Worm (Caenorhabditis elegans) whole organism, L1 larva: ENCODE results near the gene tnt-3.
A peak's percentile ranks its signal among the peaks of the same experiment; 100 is the strongest.

Experiments
- C04F5.9 ChIP-seq: sonication (generic microtip); optimal IDR thresholded peaks from 2 replicates; lab custom pipeline; 2016; ENCODE audit warnings: missing genetic modification characterization, missing compliant biosample characterization
- C34B4.2 ChIP-seq: sonication (generic microtip); optimal IDR thresholded peaks from 2 replicates; lab custom pipeline; 2017; ENCODE audit warnings: mild to moderate bottlenecking, missing genetic modification characterization, missing compliant biosample characterization
- F16B12.6 ChIP-seq: fragments of 150-350 bp; optimal IDR thresholded peaks from 2 replicates; lab custom pipeline; 2014; ENCODE audit warnings: missing biosample characterization, missing genetic modification characterization
- aha-1 ChIP-seq: fragments of 150-350 bp; optimal IDR thresholded peaks from 2 replicates; lab custom pipeline; 2014; ENCODE audit warnings: missing biosample characterization, missing genetic modification characterization
- alr-1 ChIP-seq: fragments of 200-800 bp; sonication (Bioruptor generic); optimal IDR thresholded peaks from 2 replicates; lab custom pipeline; 2018; ENCODE audit warnings: borderline replicate concordance, mild to moderate bottlenecking, missing genetic modification characterization, missing compliant biosample characterization
- ama-1 ChIP-seq: fragments of 150-350 bp; optimal IDR thresholded peaks from 2 replicates; lab custom pipeline; 2014
- blmp-1 ChIP-seq: fragments of 150-350 bp; optimal IDR thresholded peaks from 2 replicates; lab custom pipeline; 2014; ENCODE audit warnings: missing biosample characterization, missing genetic modification characterization
- ceh-63 ChIP-seq: fragments of 200-800 bp; sonication (Bioruptor generic); optimal IDR thresholded peaks from 2 replicates; lab custom pipeline; 2018; ENCODE audit warnings: mild to moderate bottlenecking, missing genetic modification characterization, missing compliant biosample characterization
- ceh-82 ChIP-seq, 3 experiments: fragments of 150-350 bp in 1 of 3; sonication (generic microtip) in 2 of 3; optimal IDR thresholded peaks; 2 replicates each; lab custom pipeline; 2014 to 2017; ENCODE audit warnings: missing biosample characterization in 3 of 3, missing genetic modification characterization in 3 of 3
- ceh-90 ChIP-seq: sonication (generic microtip); optimal IDR thresholded peaks from 2 replicates; lab custom pipeline; 2016; ENCODE audit warnings: missing genetic modification characterization, missing compliant biosample characterization
- ces-1 ChIP-seq: fragments of 150-350 bp; optimal IDR thresholded peaks from 2 replicates; lab custom pipeline; 2014; ENCODE audit warnings: missing biosample characterization, missing genetic modification reagents, missing genetic modification characterization
- dpl-1 ChIP-seq, 3 experiments: fragments of 150-350 bp in 2 of 3; sonication (generic microtip) in 1 of 3; optimal IDR thresholded peaks; 2 replicates each; lab custom pipeline; 2014 to 2017; ENCODE audit warnings: missing biosample characterization in 3 of 3, missing genetic modification characterization in 3 of 3, missing genetic modification reagents in 3 of 3
- efl-1 ChIP-seq, 4 experiments: fragments of 150-350 bp; optimal IDR thresholded peaks in 3 of 4; peaks in 1 of 4; 1 replicate in 1 of 4; 2 replicates in 3 of 4; lab custom pipeline; 2014; ENCODE audit warnings: missing biosample characterization in 2 of 4, missing genetic modification characterization in 2 of 4, missing genetic modification reagents in 2 of 4
- egl-27 ChIP-seq, 2 experiments: fragments of 150-350 bp in 1 of 2; sonication (generic microtip); optimal IDR thresholded peaks; 3 replicates each; lab custom pipeline; 2017 to 2018; ENCODE audit warnings: missing biosample characterization in 2 of 2, missing genetic modification characterization in 2 of 2, missing genetic modification reagents in 2 of 2
- elt-2 ChIP-seq: sonication (generic microtip); optimal IDR thresholded peaks from 2 replicates; lab custom pipeline; 2016; ENCODE audit warnings: missing genetic modification characterization, mild to moderate bottlenecking, inconsistent platforms, missing compliant biosample characterization, missing genetic modification reagents
- elt-3 ChIP-seq, 6 experiments: fragments of 150-350 bp in 1 of 6; sonication (generic microtip); optimal IDR thresholded peaks; 2 replicates each; lab custom pipeline; 2017 to 2018; ENCODE audit warnings: missing biosample characterization in 6 of 6, missing genetic modification characterization in 6 of 6, inconsistent platforms in 1 of 6
- fkh-8 ChIP-seq: sonication (generic microtip); optimal IDR thresholded peaks from 2 replicates; lab custom pipeline; 2016; ENCODE audit warnings: mild to moderate bottlenecking, missing genetic modification characterization, missing compliant biosample characterization
- irx-1 ChIP-seq: sonication (generic microtip); optimal IDR thresholded peaks from 2 replicates; lab custom pipeline; 2016; ENCODE audit warnings: missing genetic modification characterization, missing compliant biosample characterization
- jun-1 ChIP-seq: fragments of 150-350 bp; optimal IDR thresholded peaks from 2 replicates; lab custom pipeline; 2014; ENCODE audit warnings: missing biosample characterization, missing genetic modification reagents, missing genetic modification characterization
- lin-14 ChIP-seq: fragments of 200-800 bp; sonication (Bioruptor generic); optimal IDR thresholded peaks from 2 replicates; lab custom pipeline; 2018; ENCODE audit warnings: mild to moderate bottlenecking, missing genetic modification characterization, moderate library complexity, missing compliant biosample characterization
- lin-35 ChIP-seq, 2 experiments: fragments of 150-350 bp; optimal IDR thresholded peaks; 2 replicates each; lab custom pipeline; 2014; ENCODE audit warnings: missing biosample characterization in 2 of 2, missing genetic modification characterization in 2 of 2, missing genetic modification reagents in 2 of 2
- lin-39 ChIP-seq: fragments of 150-350 bp; optimal IDR thresholded peaks from 2 replicates; lab custom pipeline; 2014; ENCODE audit warnings: missing biosample characterization, missing genetic modification reagents, missing genetic modification characterization
- lsy-2 ChIP-seq, 2 experiments: fragments of 150-350 bp; optimal IDR thresholded peaks; 2 replicates each; lab custom pipeline; 2014; ENCODE audit warnings: missing biosample characterization in 2 of 2, missing genetic modification characterization in 2 of 2
- mdl-1 ChIP-seq, 2 experiments: fragments of 150-350 bp; optimal IDR thresholded peaks; 2 replicates each; lab custom pipeline; 2014 to 2017; ENCODE audit warnings: missing biosample characterization in 2 of 2, missing genetic modification characterization in 2 of 2, inconsistent platforms in 1 of 2
- nhr-19 ChIP-seq: fragments of 200-800 bp; sonication (Bioruptor generic); conservative IDR thresholded peaks from 2 replicates; pipeline ENCODE4 v1.3.6; 2022; ENCODE audit warnings: missing genetic modification characterization, missing compliant biosample characterization
- nhr-20 ChIP-seq: sonication (generic microtip); optimal IDR thresholded peaks from 2 replicates; lab custom pipeline; 2016; ENCODE audit warnings: mild to moderate bottlenecking, missing genetic modification characterization, missing compliant biosample characterization
- nhr-237 ChIP-seq: fragments of 150-350 bp; optimal IDR thresholded peaks from 2 replicates; lab custom pipeline; 2014; ENCODE audit warnings: missing biosample characterization, missing genetic modification characterization
- nhr-28 ChIP-seq: fragments of 150-350 bp; optimal IDR thresholded peaks from 2 replicates; lab custom pipeline; 2014; ENCODE audit warnings: missing biosample characterization, missing genetic modification characterization
- nhr-47 ChIP-seq: sonication (generic microtip); optimal IDR thresholded peaks from 2 replicates; lab custom pipeline; 2016; ENCODE audit warnings: mild to moderate bottlenecking, missing genetic modification characterization, moderate library complexity, missing compliant biosample characterization
- nhr-71 ChIP-seq: sonication (generic microtip); optimal IDR thresholded peaks from 2 replicates; lab custom pipeline; 2016; ENCODE audit warnings: mild to moderate bottlenecking, missing genetic modification characterization, moderate library complexity, missing compliant biosample characterization
- nhr-84 ChIP-seq: sonication (generic microtip); optimal IDR thresholded peaks from 2 replicates; lab custom pipeline; 2017; ENCODE audit warnings: missing biosample characterization, missing genetic modification characterization
- nhr-85 ChIP-seq: sonication (generic microtip); peaks from one replicate; lab custom pipeline; 2016; ENCODE audit warnings: missing genetic modification characterization, inconsistent platforms, missing compliant biosample characterization
- nhr-90 ChIP-seq: sonication (generic microtip); optimal IDR thresholded peaks from 2 replicates; lab custom pipeline; 2016; ENCODE audit warnings: mild to moderate bottlenecking, missing genetic modification characterization, missing compliant biosample characterization; ENCODE audit not compliant: poor library complexity
- pag-3 ChIP-seq: sonication (generic microtip); optimal IDR thresholded peaks from 2 replicates; lab custom pipeline; 2017; ENCODE audit warnings: missing genetic modification characterization, mild to moderate bottlenecking, missing compliant biosample characterization, antibody characterized with exemption, borderline replicate concordance; ENCODE audit not compliant: insufficient read depth
- pax-3 ChIP-seq: fragments of 200-800 bp; sonication (Bioruptor generic); optimal IDR thresholded peaks from 2 replicates; lab custom pipeline; 2018; ENCODE audit warnings: mild to moderate bottlenecking, missing genetic modification characterization, moderate library complexity, missing compliant biosample characterization
- rnt-1 ChIP-seq: sonication (generic microtip); optimal IDR thresholded peaks from 2 replicates; lab custom pipeline; 2016; ENCODE audit warnings: mild to moderate bottlenecking, missing genetic modification characterization, moderate library complexity, missing compliant biosample characterization
- skn-1 ChIP-seq: fragments of 150-350 bp; optimal IDR thresholded peaks from 2 replicates; lab custom pipeline; 2014; ENCODE audit warnings: missing biosample characterization, missing genetic modification characterization
- snu-23 ChIP-seq: sonication (generic microtip); optimal IDR thresholded peaks from 2 replicates; lab custom pipeline; 2016; ENCODE audit warnings: missing genetic modification characterization, missing compliant biosample characterization
- tbx-2 ChIP-seq: sonication (generic microtip); optimal IDR thresholded peaks from 2 replicates; lab custom pipeline; 2016; ENCODE audit warnings: missing genetic modification characterization, missing compliant biosample characterization
- unc-130 ChIP-seq: fragments of 150-350 bp; optimal IDR thresholded peaks from 2 replicates; lab custom pipeline; 2017; ENCODE audit warnings: missing biosample characterization, missing genetic modification characterization, inconsistent platforms
- unc-86 ChIP-seq: sonication (generic microtip); optimal IDR thresholded peaks from 2 replicates; lab custom pipeline; 2016; ENCODE audit warnings: missing genetic modification characterization, missing compliant biosample characterization
- zip-4 ChIP-seq: fragments of 200-800 bp; sonication (Bioruptor generic); optimal IDR thresholded peaks from 2 replicates; lab custom pipeline; 2018; ENCODE audit warnings: mild to moderate bottlenecking, missing genetic modification characterization, moderate library complexity, missing compliant biosample characterization
- ztf-11 ChIP-seq, 2 experiments: sonication (generic microtip); optimal IDR thresholded peaks; 2 replicates each; lab custom pipeline; 2016 to 2017; ENCODE audit warnings: missing genetic modification characterization in 2 of 2, missing biosample characterization in 1 of 2, missing compliant biosample characterization in 1 of 2
- ztf-4 ChIP-seq: fragments of 150-350 bp; optimal IDR thresholded peaks from 2 replicates; lab custom pipeline; 2014; ENCODE audit warnings: missing biosample characterization, missing genetic modification characterization

Gene tnt-3

DNA sequence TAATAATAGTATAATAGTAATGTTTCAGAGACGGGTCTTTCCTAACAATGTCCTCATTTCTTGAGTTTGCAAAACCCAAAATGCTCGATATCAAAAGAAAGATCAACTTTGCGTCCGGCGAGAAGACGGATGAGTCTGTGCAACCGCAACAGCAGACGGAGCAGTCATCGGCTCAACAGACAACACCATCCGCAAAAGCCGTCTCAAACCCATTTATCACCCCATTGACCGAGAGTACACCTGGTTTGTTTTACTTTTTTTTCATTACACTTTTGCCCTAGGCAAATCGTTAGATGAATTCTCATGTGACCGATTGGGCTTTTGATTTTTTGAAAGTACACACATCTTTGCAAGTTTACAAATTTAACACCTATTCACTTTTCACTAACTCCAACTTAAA, 9.4 kb upstream of the tnt-3 start, which contains the start of gene dct-1 (continued):
- TF ChIP-seq lin-39 (peak; percentile 14), ceh-90 (tag; lab: Kevin White, UChicago) (no peak), nhr-85 (no peak), irx-1 (tag; lab: Kevin White, UChicago) (peak; percentile 8), dpl-1 (GFP tag; optimal IDR thresholded peaks at IDR 0.05; lab: Kevin White, UChicago) (no peak), unc-86 (tag; lab: Kevin White, UChicago) (no peak), tbx-2 (no peak), pag-3 (tag; lab: Kevin White, UChicago) (no peak), C34B4.2 (no peak), egl-27 (tag; optimal IDR thresholded peaks at IDR 0.05; lab: Kevin White, UChicago) (no peak), rnt-1 (tag; lab: Kevin White, UChicago) (peak; percentile 94), alr-1 (tag; lab: Kevin White, UChicago) (no peak), jun-1 (tag; lab: Kevin White, UChicago) (no peak), snu-23 (GFP tag; lab: Kevin White, UChicago) (no peak), pax-3 (peak; percentile 9), lsy-2 (tag; optimal IDR thresholded peaks at IDR 0.05; lab: Kevin White, UChicago) (peak in 1 of 2 experiments; percentile 16), zip-4 (GFP tag; lab: Kevin White, UChicago) (no peak), mdl-1 (tag; optimal IDR thresholded peaks at IDR 0.05; lab: Kevin White, UChicago) (peak in 1 of 2 experiments; percentile 21), skn-1 (tag; lab: Kevin White, UChicago) (no peak), ztf-4 (tag; lab: Kevin White, UChicago) (peak; percentile 13), ztf-11 (tag; optimal IDR thresholded peaks at IDR 0.05; lab: Kevin White, UChicago) (no peak), ceh-63 (GFP tag; lab: Kevin White, UChicago) (no peak), nhr-71 (peak; percentile 63), efl-1 (optimal IDR thresholded peaks at IDR 0.05; lab: Kevin White, UChicago) (no peak), efl-1 (GFP tag; optimal IDR thresholded peaks at IDR 0.05 in 1 of 2; lab: Kevin White, UChicago) (peak in 1 of 2 experiments; percentile 55), lin-14 (peak; percentile 62)

DNA sequence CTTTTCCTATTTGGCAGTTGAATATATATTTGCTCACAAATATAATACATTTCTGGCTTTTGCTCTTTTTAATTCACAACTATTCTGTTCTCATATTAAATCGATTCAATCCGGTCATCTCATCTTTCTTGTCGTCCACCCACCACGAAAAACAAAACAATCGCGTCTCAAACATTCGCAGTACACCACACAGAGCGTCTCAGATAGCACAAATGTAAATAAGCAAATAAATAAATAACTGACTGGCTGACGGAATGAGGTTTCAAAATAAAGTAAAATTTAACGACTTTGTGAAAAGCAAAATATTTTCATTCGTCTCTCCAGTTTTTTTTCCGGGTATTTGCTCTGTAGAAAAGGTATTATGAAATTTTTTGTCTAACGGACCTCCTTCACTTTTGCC, 8.8 kb upstream of the tnt-3 start:
- TF ChIP-seq elt-2 (tag; lab: Kevin White, UChicago) (no peak), efl-1 (optimal IDR thresholded peaks at IDR 0.05; lab: Kevin White, UChicago) (no peak), efl-1 (GFP tag; optimal IDR thresholded peaks at IDR 0.05 in 1 of 2; lab: Kevin White, UChicago) (peak in 1 of 2 experiments; percentile 8)

DNA sequence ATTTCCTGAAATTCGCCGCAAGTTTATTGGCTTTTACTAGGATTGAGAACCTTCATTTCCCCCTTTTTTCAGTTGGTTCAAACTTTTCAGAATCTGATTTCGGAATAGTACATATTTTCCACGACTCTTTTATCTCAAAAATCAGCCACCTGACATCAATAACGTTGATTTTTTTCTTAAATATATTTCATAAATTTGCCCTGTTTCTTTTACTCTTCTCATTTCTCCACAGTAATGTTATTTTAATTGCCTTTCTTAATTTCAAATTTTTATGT, 8.1 kb upstream of the tnt-3 start:
- TF ChIP-seq nhr-47 (tag; lab: Kevin White, UChicago) = peak; percentile 36
- TF ChIP-seq dpl-1 (GFP tag; optimal IDR thresholded peaks at IDR 0.05; lab: Kevin White, UChicago) = peak in 1 of 3 experiments; percentile 10
- TF ChIP-seq skn-1 (tag; lab: Kevin White, UChicago) = peak; percentile 14
- no peak for TF ChIP-seq unc-130
- TF ChIP-seq nhr-90 = peak; percentile 29
- peak; percentile 36 for TF ChIP-seq nhr-71
- TF ChIP-seq nhr-237 (tag; lab: Kevin White, UChicago) = no peak

DNA sequence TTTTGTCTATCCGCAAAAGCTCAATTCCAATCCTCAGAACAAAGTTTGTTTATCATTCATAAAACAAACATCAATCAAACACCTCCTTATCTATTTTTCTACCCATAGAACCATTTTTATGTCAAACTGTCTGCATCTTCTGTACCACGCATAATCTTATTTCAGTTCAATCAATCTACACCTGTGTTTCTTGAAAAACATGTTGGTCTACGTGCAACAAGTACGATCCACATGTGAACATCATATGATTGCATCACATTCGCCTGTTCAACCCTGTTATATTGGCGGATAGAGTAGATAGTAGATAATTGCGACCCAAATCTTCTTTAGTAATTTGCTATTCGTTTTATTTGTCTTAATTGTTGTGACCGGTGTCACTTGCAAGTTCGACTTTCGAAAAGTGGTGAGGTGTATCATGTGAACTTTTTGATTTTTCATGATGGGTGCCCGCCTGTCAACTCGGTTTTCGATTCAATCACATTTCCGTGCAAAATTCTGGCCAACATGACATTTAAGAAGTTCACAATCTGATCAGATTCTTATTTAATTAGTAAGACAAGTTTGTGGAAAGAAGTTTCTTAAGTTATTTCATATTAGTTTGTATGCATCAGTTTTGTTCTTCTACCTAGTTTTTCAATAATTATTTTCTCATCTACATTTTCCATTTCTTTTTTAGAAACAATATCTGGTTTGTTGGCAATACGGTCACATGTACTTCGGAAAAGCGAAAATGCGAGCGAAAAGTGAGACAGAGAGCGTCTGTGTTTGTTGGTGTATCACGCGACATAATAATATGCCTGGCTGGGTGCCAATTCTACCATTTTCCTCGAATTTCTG, 7.5 kb upstream of the tnt-3 start:
- TF ChIP-seq nhr-84 (tag; lab: Kevin White, UChicago) = no peak
- TF ChIP-seq aha-1 (tag; lab: Kevin White, UChicago) = no peak
- TF ChIP-seq ztf-4 (tag; lab: Kevin White, UChicago) = peak; percentile 42
- peak; percentile 67 for TF ChIP-seq nhr-71
- peak; percentile 30 for TF ChIP-seq C04F5.9
- TF ChIP-seq fkh-8 (tag; lab: Kevin White, UChicago) = peak; percentile 77
- TF ChIP-seq ceh-63 (GFP tag; lab: Kevin White, UChicago) = no peak
- peak; percentile 39 for TF ChIP-seq nhr-20 (tag; lab: Kevin White, UChicago)
- no peak for TF ChIP-seq F16B12.6 (tag; lab: Kevin White, UChicago)
- peak in 1 of 2 experiments; percentile 43 for TF ChIP-seq mdl-1 (tag; optimal IDR thresholded peaks at IDR 0.05; lab: Kevin White, UChicago)
- peak; percentile 14; the same call in 1 of the 2 replicates for TF ChIP-seq nhr-19 (GFP tag; lab: Robert Waterston, UW)
- peak in 2 of 6 experiments; percentile 52 to 68 for TF ChIP-seq elt-3 (tag; optimal IDR thresholded peaks at IDR 0.05; lab: Kevin White, UChicago)
- no peak for TF ChIP-seq zip-4 (GFP tag; lab: Kevin White, UChicago)
- TF ChIP-seq ama-1 (lab: Kevin White, UChicago) = no peak
- TF ChIP-seq lin-35 (GFP tag; optimal IDR thresholded peaks at IDR 0.05; lab: Kevin White, UChicago) = peak in 1 of 2 experiments; percentile 51
- TF ChIP-seq ces-1 = no peak
- no peak for TF ChIP-seq ceh-82 (tag; optimal IDR thresholded peaks at IDR 0.05; lab: Kevin White, UChicago)
- TF ChIP-seq nhr-85 = peak; percentile 89
- peak; percentile 98 for TF ChIP-seq blmp-1
- TF ChIP-seq rnt-1 (tag; lab: Kevin White, UChicago) = peak; percentile 8
- no peak for TF ChIP-seq nhr-28 (tag; lab: Kevin White, UChicago)
- no peak for TF ChIP-seq alr-1 (tag; lab: Kevin White, UChicago)
